Worm (Caenorhabditis elegans) whole organism, L1 larva: ENCODE measurements around the gene rpb-11.

Source experiments
- lir-3 ChIP-seq: sonication (generic microtip); optimal IDR thresholded peaks from 2 replicates; lab custom pipeline; 2016; ENCODE audit warnings: mild to moderate bottlenecking, missing genetic modification characterization, moderate library complexity, missing compliant biosample characterization; ENCODE audit not compliant: poor library complexity
- nhr-12 ChIP-seq: sonication (generic microtip); optimal IDR thresholded peaks from 2 replicates; lab custom pipeline; 2017; ENCODE audit warnings: missing biosample characterization, missing genetic modification characterization

ce11 chrII:14037484-14038303, 22.2 kb upstream of the rpb-11 start:
- no peak for TF ChIP-seq lir-3 (tag; lab: Kevin White, UChicago)
- no peak for TF ChIP-seq nhr-12 (tag; lab: Kevin White, UChicago)
